Fruit fly (Drosophila melanogaster): ENCODE results near the gene CG12204.

- TF ChIP-seq CG3919 (GFP tag; optimal IDR thresholded peaks at IDR 0.05), result no peak
- no peak for TF ChIP-seq Hr38 (GFP tag; optimal IDR thresholded peaks at IDR 0.05)
- TF ChIP-seq spab (GFP tag; optimal IDR thresholded peaks at IDR 0.05), result no peak
- no peak for TF ChIP-seq Lpt (GFP tag; optimal IDR thresholded peaks at IDR 0.05)
Measured at dm6 chrX:19520888-19521287, 26.7 kb upstream of the CG12204 start.
